Worm (Caenorhabditis elegans) whole organism, mixed stage, embryonic: ENCODE results near the gene dnj-16.

Experiments used
- M03D4.4 ChIP-seq: sonication (generic microtip); optimal IDR thresholded peaks from 2 replicates; lab custom pipeline; 2017; ENCODE audit warnings: mild to moderate bottlenecking, missing genetic modification characterization, missing compliant biosample characterization
- bed-3 ChIP-seq: fragments of 200-800 bp; sonication (Bioruptor generic); optimal IDR thresholded peaks from 3 replicates; lab custom pipeline; 2018; ENCODE audit warnings: mild to moderate bottlenecking, missing genetic modification characterization, moderate library complexity, missing compliant biosample characterization
- blmp-1 ChIP-seq: fragments of 150-350 bp; optimal IDR thresholded peaks from 2 replicates; lab custom pipeline; 2014; ENCODE audit warnings: missing biosample characterization, missing genetic modification characterization
- ceh-39 ChIP-seq: fragments of 150-350 bp; optimal IDR thresholded peaks from 2 replicates; lab custom pipeline; 2014; ENCODE audit warnings: missing biosample characterization, missing genetic modification characterization
- ceh-43 ChIP-seq: fragments of 200-800 bp; sonication (Bioruptor generic); optimal IDR thresholded peaks from 2 replicates; lab custom pipeline; 2018; ENCODE audit warnings: mild to moderate bottlenecking, missing genetic modification characterization, moderate library complexity, missing compliant biosample characterization
- ceh-83 ChIP-seq: fragments of 200-800 bp; sonication (Bioruptor generic); optimal IDR thresholded peaks from 2 replicates; lab custom pipeline; 2018; ENCODE audit warnings: mild to moderate bottlenecking, missing genetic modification characterization, missing compliant biosample characterization
- ces-1 ChIP-seq: fragments of 150-350 bp; optimal IDR thresholded peaks from 2 replicates; lab custom pipeline; 2014; ENCODE audit warnings: missing biosample characterization, missing genetic modification reagents, missing genetic modification characterization
- cnd-1 ChIP-seq: fragments of 200-800 bp; sonication (Bioruptor generic); optimal IDR thresholded peaks from 2 replicates; lab custom pipeline; 2018; ENCODE audit warnings: mild to moderate bottlenecking, missing genetic modification characterization, missing compliant biosample characterization
- drap-1 ChIP-seq: fragments of 200-800 bp; sonication (Bioruptor generic); optimal IDR thresholded peaks from 3 replicates; lab custom pipeline; 2018; ENCODE audit warnings: mild to moderate bottlenecking, missing genetic modification characterization, missing compliant biosample characterization
- elt-1 ChIP-seq: sonication (generic microtip); optimal IDR thresholded peaks from 2 replicates; lab custom pipeline; 2017; ENCODE audit warnings: missing genetic modification characterization, mild to moderate bottlenecking, missing compliant biosample characterization, antibody characterized with exemption, moderate library complexity, borderline replicate concordance; ENCODE audit not compliant: insufficient read depth
- elt-3 ChIP-seq: fragments of 150-350 bp; optimal IDR thresholded peaks from 2 replicates; lab custom pipeline; 2014; ENCODE audit warnings: missing biosample characterization, missing genetic modification characterization
- flh-1 ChIP-seq: fragments of 200-800 bp; sonication (Bioruptor generic); optimal IDR thresholded peaks from 2 replicates; lab custom pipeline; 2018; ENCODE audit warnings: mild to moderate bottlenecking, missing genetic modification characterization, moderate library complexity, missing compliant biosample characterization
- ham-2 ChIP-seq: fragments of 200-800 bp; sonication (Bioruptor generic); optimal IDR thresholded peaks from 2 replicates; lab custom pipeline; 2018; ENCODE audit warnings: mild to moderate bottlenecking, missing genetic modification characterization, missing compliant biosample characterization
- hlh-1 ChIP-seq: fragments of 150-350 bp; optimal IDR thresholded peaks from 2 replicates; lab custom pipeline; 2014; ENCODE audit warnings: missing biosample characterization, missing genetic modification reagents, missing genetic modification characterization
- lin-13 ChIP-seq: fragments of 150-350 bp; optimal IDR thresholded peaks from 2 replicates; lab custom pipeline; 2014; ENCODE audit warnings: missing biosample characterization, missing genetic modification characterization
- lin-32 ChIP-seq: fragments of 200-800 bp; sonication (Bioruptor generic); optimal IDR thresholded peaks from 2 replicates; lab custom pipeline; 2018; ENCODE audit warnings: mild to moderate bottlenecking, missing genetic modification characterization, missing compliant biosample characterization
- lsy-2 ChIP-seq: fragments of 150-350 bp; optimal IDR thresholded peaks from 2 replicates; lab custom pipeline; 2014; ENCODE audit warnings: missing biosample characterization, missing genetic modification characterization
- mab-5 ChIP-seq: fragments of 150-350 bp; optimal IDR thresholded peaks from 2 replicates; lab custom pipeline; 2014; ENCODE audit warnings: missing biosample characterization, missing genetic modification characterization
- mep-1 ChIP-seq: fragments of 150-350 bp; optimal IDR thresholded peaks from 2 replicates; lab custom pipeline; 2017; ENCODE audit warnings: missing biosample characterization, missing genetic modification reagents, missing genetic modification characterization, inconsistent platforms
- mls-2 ChIP-seq: sonication (generic microtip); optimal IDR thresholded peaks from 2 replicates; lab custom pipeline; 2016; ENCODE audit warnings: mild to moderate bottlenecking, missing genetic modification characterization, moderate library complexity, missing compliant biosample characterization
- nhr-12 ChIP-seq: fragments of 150-350 bp; optimal IDR thresholded peaks from 2 replicates; lab custom pipeline; 2014; ENCODE audit warnings: missing biosample characterization, missing genetic modification characterization
- nhr-2 ChIP-seq: fragments of 150-350 bp; optimal IDR thresholded peaks from 2 replicates; lab custom pipeline; 2014; ENCODE audit warnings: missing biosample characterization, missing genetic modification characterization
- nhr-237 ChIP-seq: fragments of 150-350 bp; optimal IDR thresholded peaks from 2 replicates; lab custom pipeline; 2014; ENCODE audit warnings: missing biosample characterization, missing genetic modification characterization
- nhr-28 ChIP-seq: fragments of 150-350 bp; optimal IDR thresholded peaks from 2 replicates; lab custom pipeline; 2014; ENCODE audit warnings: missing biosample characterization, missing genetic modification characterization
- nhr-76 ChIP-seq: sonication (generic microtip); optimal IDR thresholded peaks from 2 replicates; lab custom pipeline; 2017; ENCODE audit warnings: missing biosample characterization, missing genetic modification characterization
- pha-4 ChIP-seq: fragments of 150-350 bp; optimal IDR thresholded peaks from 2 replicates; lab custom pipeline; 2018; ENCODE audit warnings: missing biosample characterization, missing genetic modification reagents, missing genetic modification characterization
- sem-2 ChIP-seq: fragments of 200-800 bp; sonication (Bioruptor generic); optimal IDR thresholded peaks from 2 replicates; lab custom pipeline; 2018; ENCODE audit warnings: mild to moderate bottlenecking, missing genetic modification characterization, missing compliant biosample characterization
- snpc-4 ChIP-seq: fragments of 150-350 bp; optimal IDR thresholded peaks from 2 replicates; lab custom pipeline; 2014; ENCODE audit warnings: missing biosample characterization, missing genetic modification characterization
- sptf-1 ChIP-seq: sonication (generic microtip); optimal IDR thresholded peaks from 2 replicates; lab custom pipeline; 2017; ENCODE audit warnings: mild to moderate bottlenecking, missing genetic modification characterization, moderate library complexity, missing compliant biosample characterization
- tbx-8 ChIP-seq: fragments of 200-800 bp; sonication (Bioruptor generic); optimal IDR thresholded peaks from 2 replicates; lab custom pipeline; 2018; ENCODE audit warnings: mild to moderate bottlenecking, missing genetic modification characterization, moderate library complexity, missing compliant biosample characterization
- unc-120 ChIP-seq: sonication (generic microtip); optimal IDR thresholded peaks from 2 replicates; lab custom pipeline; 2017; ENCODE audit warnings: missing genetic modification characterization, missing compliant biosample characterization; ENCODE audit not compliant: poor library complexity, severe bottlenecking
- unc-39 ChIP-seq: fragments of 150-350 bp; optimal IDR thresholded peaks from 2 replicates; lab custom pipeline; 2014; ENCODE audit warnings: missing biosample characterization, missing genetic modification characterization
- unc-62 ChIP-seq: fragments of 150-350 bp; optimal IDR thresholded peaks from 2 replicates; lab custom pipeline; 2014; ENCODE audit warnings: missing biosample characterization, missing genetic modification reagents, missing genetic modification characterization
- zip-8 ChIP-seq: fragments of 150-350 bp; optimal IDR thresholded peaks from 2 replicates; lab custom pipeline; 2014; ENCODE audit warnings: missing biosample characterization, missing genetic modification characterization
- ztf-11 ChIP-seq: fragments of 150-350 bp; optimal IDR thresholded peaks from 2 replicates; lab custom pipeline; 2014; ENCODE audit warnings: missing biosample characterization, missing genetic modification characterization

The dnj-16 gene

DNA sequence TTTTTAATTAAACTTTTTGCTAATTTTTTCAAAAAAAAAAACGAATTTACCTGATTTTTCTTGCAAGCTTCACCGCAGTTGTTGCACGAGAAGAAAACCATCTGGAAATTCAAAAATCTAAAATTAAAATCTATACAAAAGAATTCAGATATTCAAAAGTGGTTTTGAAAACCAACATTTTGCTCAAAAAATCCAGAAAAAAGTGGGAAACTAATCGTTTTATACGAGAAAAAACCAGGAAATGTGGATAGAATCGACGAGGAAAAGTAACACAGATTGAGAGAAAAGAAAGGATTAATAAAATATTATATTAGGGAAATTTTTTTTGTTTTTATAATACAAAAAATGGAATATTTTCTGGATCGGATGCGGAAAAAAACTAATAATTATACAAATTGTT, 26.9 kb upstream of the dnj-16 start, which contains the start of gene C16C10.8:
C16C10.8 (minus strand) TSS at position 101 of the 400 bp plus-strand sequence.
- TF ChIP-seq elt-3 (no peak), unc-39 (no peak), ces-1 (GFP tag; lab: Kevin White, UChicago) (no peak), bed-3 (no peak), ceh-83 (GFP tag; lab: Kevin White, UChicago) (no peak), pha-4 (tag; lab: Kevin White, UChicago) (no peak), snpc-4 (tag; lab: Kevin White, UChicago) (no peak), elt-1 (tag; lab: Kevin White, UChicago) (no peak), sem-2 (GFP tag; lab: Kevin White, UChicago) (no peak), ceh-39 (tag; lab: Kevin White, UChicago) (no peak), blmp-1 (tag; lab: Kevin White, UChicago) (no peak), drap-1 (no peak), hlh-1 (tag; lab: Kevin White, UChicago) (no peak), unc-120 (tag; lab: Kevin White, UChicago) (no peak), nhr-76 (no peak), cnd-1 (no peak)

DNA sequence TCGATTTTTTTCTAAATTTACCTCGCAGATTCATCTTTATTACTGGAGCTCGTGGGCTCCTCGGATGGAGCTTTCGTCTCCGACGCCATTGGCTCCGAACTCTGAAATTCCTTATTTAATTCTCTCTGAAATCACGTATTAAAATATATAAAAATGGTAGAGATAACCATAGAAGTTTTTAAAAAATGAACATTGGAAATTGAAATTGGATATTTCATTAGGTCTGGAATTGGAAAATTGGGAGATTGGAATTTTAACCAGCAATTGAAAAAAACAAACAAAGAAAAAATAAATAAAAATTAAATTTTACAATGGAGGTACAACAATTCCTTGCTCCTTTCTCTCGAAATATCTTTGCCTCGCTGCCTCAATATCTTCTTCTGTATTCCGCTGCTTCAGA, 24.2 kb upstream of the dnj-16 start, which contains the start of gene rnf-5:
rnf-5 (minus strand) TSS at position 101 of the 400 bp plus-strand sequence.
- no peak for TF ChIP-seq pha-4 (tag; lab: Kevin White, UChicago)
- no peak for TF ChIP-seq blmp-1 (tag; lab: Kevin White, UChicago)
- no peak for TF ChIP-seq cnd-1
- no peak for TF ChIP-seq snpc-4 (tag; lab: Kevin White, UChicago)
- TF ChIP-seq M03D4.4 (tag; lab: Kevin White, UChicago), result no peak
- TF ChIP-seq lin-32 (GFP tag; lab: Kevin White, UChicago), result no peak
- TF ChIP-seq mab-5 (tag; lab: Kevin White, UChicago), result no peak
- no peak for TF ChIP-seq nhr-28 (tag; lab: Kevin White, UChicago)
- no peak for TF ChIP-seq ceh-83 (GFP tag; lab: Kevin White, UChicago)
- TF ChIP-seq ceh-39 (tag; lab: Kevin White, UChicago), result no peak
- no peak for TF ChIP-seq drap-1
- no peak for TF ChIP-seq sem-2 (GFP tag; lab: Kevin White, UChicago)
- TF ChIP-seq ces-1 (GFP tag; lab: Kevin White, UChicago), result no peak
- no peak for TF ChIP-seq ceh-43 (GFP tag; lab: Kevin White, UChicago)
- TF ChIP-seq unc-120 (tag; lab: Kevin White, UChicago), result no peak
- no peak for TF ChIP-seq tbx-8
- TF ChIP-seq zip-8, result no peak
- TF ChIP-seq, all 35 proteins: peak for 0

ce11 chrIII:4168665-4169064, 22.3 kb upstream of the dnj-16 start, which contains the start of gene ccdc-55:
Gene ccdc-55, minus strand, starts transcription at chrIII:4168765.
- TF ChIP-seq sem-2 (GFP tag; lab: Kevin White, UChicago) (no peak), drap-1 (no peak), zip-8 (no peak), nhr-237 (tag; lab: Kevin White, UChicago) (no peak)

- peak; percentile 93 for TF ChIP-seq unc-120 (tag; lab: Kevin White, UChicago)
- peak; percentile 53 for TF ChIP-seq nhr-237 (tag; lab: Kevin White, UChicago)
- peak; percentile 91 for TF ChIP-seq mab-5 (tag; lab: Kevin White, UChicago)
- peak; percentile 7 for TF ChIP-seq unc-62 (GFP tag; lab: Kevin White, UChicago)
- peak; percentile 71 for TF ChIP-seq unc-39
- TF ChIP-seq lsy-2 (tag; lab: Kevin White, UChicago), result peak; percentile 72
- TF ChIP-seq flh-1 (GFP tag; lab: Kevin White, UChicago), result peak; percentile 83
- TF ChIP-seq tbx-8, result peak; percentile 81
- peak; percentile 83 for TF ChIP-seq bed-3
- TF ChIP-seq drap-1, result peak; percentile 88
- TF ChIP-seq ham-2 (GFP tag; lab: Kevin White, UChicago), result peak; percentile 73
- no peak for TF ChIP-seq snpc-4 (tag; lab: Kevin White, UChicago)
- TF ChIP-seq pha-4 (tag; lab: Kevin White, UChicago), result peak; percentile 62
- peak; percentile 99 for TF ChIP-seq nhr-12 (tag; lab: Kevin White, UChicago)
- peak; percentile 73 for TF ChIP-seq blmp-1 (tag; lab: Kevin White, UChicago)
- TF ChIP-seq nhr-2 (tag; lab: Kevin White, UChicago), result peak; percentile 20
- TF ChIP-seq cnd-1, result peak; percentile 94
- TF ChIP-seq M03D4.4 (tag; lab: Kevin White, UChicago), result peak; percentile 93
- TF ChIP-seq ztf-11, result peak; percentile 94
- peak; percentile 75 for TF ChIP-seq elt-1 (tag; lab: Kevin White, UChicago)
- peak; percentile 73 for TF ChIP-seq nhr-76
- peak; percentile 94 for TF ChIP-seq mls-2 (tag; lab: Kevin White, UChicago)
- TF ChIP-seq sptf-1 (tag; lab: Kevin White, UChicago), result peak; percentile 96
- peak; percentile 94 for TF ChIP-seq ceh-83 (GFP tag; lab: Kevin White, UChicago)
- TF ChIP-seq sem-2 (GFP tag; lab: Kevin White, UChicago), result peak; percentile 82
- no peak for TF ChIP-seq ces-1 (GFP tag; lab: Kevin White, UChicago)
- TF ChIP-seq ceh-39 (tag; lab: Kevin White, UChicago), result peak; percentile 51
- TF ChIP-seq ceh-43 (GFP tag; lab: Kevin White, UChicago), result peak; percentile 92
- TF ChIP-seq mep-1 (tag; lab: Kevin White, UChicago), result peak; percentile 82
- TF ChIP-seq lin-13, result peak; percentile 81
- TF ChIP-seq elt-3, result peak; percentile 78
- peak; percentile 85 for TF ChIP-seq hlh-1 (tag; lab: Kevin White, UChicago)
- no peak for TF ChIP-seq zip-8
- TF ChIP-seq nhr-28 (tag; lab: Kevin White, UChicago), result peak; percentile 73
- TF ChIP-seq lin-32 (GFP tag; lab: Kevin White, UChicago), result peak; percentile 89
These were observed 20.0 kb upstream of the dnj-16 start, which contains the start of the genes rnf-121 and C16C10.4 for ce11 chrIII:4170903-4171377. Gene rnf-121, minus strand, starts transcription at chrIII:4170953. Gene C16C10.4, plus strand, starts transcription at chrIII:4171336.
